Worm (Caenorhabditis elegans) whole organism, L4 larva: ENCODE measurements around the gene egg-1.

ENCODE experiments used
- Y105C5A.15 ChIP-seq: fragments of 200-800 bp; sonication (Bioruptor generic); IDR thresholded peaks from 2 replicates; pipeline ENCODE4 v1.3.6; 2022; ENCODE audit warnings: missing genetic modification characterization, missing compliant biosample characterization
- arid-1 ChIP-seq: fragments of 200-800 bp; sonication (Bioruptor generic); conservative IDR thresholded peaks from 2 replicates; pipeline ENCODE4 v1.3.6; 2022; ENCODE audit warnings: missing genetic modification reagents, missing genetic modification characterization, missing compliant biosample characterization
- egl-43 ChIP-seq: fragments of 200-800 bp; sonication (Bioruptor generic); IDR thresholded peaks from 2 replicates; pipeline ENCODE4 v1.3.6; 2022; ENCODE audit warnings: missing genetic modification reagents, missing genetic modification characterization, missing compliant biosample characterization
- lin-38 ChIP-seq: fragments of 200-800 bp; sonication (Bioruptor generic); IDR thresholded peaks from 2 replicates; pipeline ENCODE4 v1.3.6; 2022; ENCODE audit warnings: missing genetic modification reagents, missing genetic modification characterization, missing compliant biosample characterization
- nhr-76 ChIP-seq: fragments of 150-350 bp; optimal IDR thresholded peaks from 2 replicates; lab custom pipeline; 2014; ENCODE audit warnings: missing biosample characterization, missing genetic modification characterization
- pha-4 ChIP-seq, 2 experiments: fragments of 150-350 bp in 1 of 2; fragments of 200-800 bp in 1 of 2; sonication (Bioruptor generic) in 1 of 2; IDR thresholded peaks in 1 of 2; optimal IDR thresholded peaks in 1 of 2; 2 replicates each; pipeline versions ENCODE4 v1.3.6 to Lab custom; 2014 to 2022; ENCODE audit warnings: missing genetic modification characterization in 2 of 2, missing genetic modification reagents in 2 of 2, missing biosample characterization in 1 of 2, missing compliant biosample characterization in 1 of 2
- pqm-1 ChIP-seq: sonication (generic microtip); optimal IDR thresholded peaks from 2 replicates; lab custom pipeline; 2017; ENCODE audit warnings: missing biosample characterization, missing genetic modification characterization
- zag-1 ChIP-seq: fragments of 150-350 bp; optimal IDR thresholded peaks from 2 replicates; lab custom pipeline; 2014; ENCODE audit warnings: missing biosample characterization, missing genetic modification characterization
- ztf-11 ChIP-seq: fragments of 150-350 bp; optimal IDR thresholded peaks from 2 replicates; lab custom pipeline; 2014; ENCODE audit warnings: missing biosample characterization, missing genetic modification characterization

DNA sequence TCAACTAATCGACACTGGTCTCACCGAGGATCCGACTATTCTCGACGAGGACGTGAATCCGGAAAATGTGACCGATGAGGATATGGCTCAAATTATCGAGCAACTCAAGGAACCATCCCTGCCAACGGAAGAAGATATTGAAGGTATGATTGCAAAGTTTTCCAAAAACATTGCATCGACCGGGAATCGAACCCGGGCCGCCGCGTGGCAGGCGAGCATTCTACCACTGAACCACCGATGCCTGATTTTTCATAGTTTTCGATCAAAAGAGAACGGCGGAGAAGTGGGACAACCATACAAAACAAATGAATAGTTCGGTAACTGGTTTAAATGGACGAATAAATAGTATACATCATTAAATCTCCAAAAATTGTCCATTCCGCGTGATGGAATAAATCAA lies 33.9 kb downstream of the egg-1 start:
- no peak for TF ChIP-seq zag-1
- TF ChIP-seq pha-4 (GFP tag; IDR thresholded peaks at IDR 0.05; lab: Robert Waterston, UW) = peak; percentile 65
- TF ChIP-seq pha-4 (tag; optimal IDR thresholded peaks at IDR 0.05; lab: Kevin White, UChicago) = no peak
- TF ChIP-seq Y105C5A.15 = peak; percentile 76; the same call in 1 of the 2 replicates
- peak; percentile 10; the same call in 1 of the 2 replicates for TF ChIP-seq arid-1 (GFP tag; lab: Robert Waterston, UW)
- TF ChIP-seq lin-38 = peak; percentile 71
- no peak for TF ChIP-seq ztf-11 (tag; lab: Kevin White, UChicago)
- TF ChIP-seq nhr-76 = no peak
- peak; percentile 88 for TF ChIP-seq egl-43 (GFP tag; lab: Robert Waterston, UW)
- TF ChIP-seq pqm-1 (tag; lab: Kevin White, UChicago) = no peak
